Worm (Caenorhabditis elegans): ENCODE data around the gene R08A2.2.

DNA sequence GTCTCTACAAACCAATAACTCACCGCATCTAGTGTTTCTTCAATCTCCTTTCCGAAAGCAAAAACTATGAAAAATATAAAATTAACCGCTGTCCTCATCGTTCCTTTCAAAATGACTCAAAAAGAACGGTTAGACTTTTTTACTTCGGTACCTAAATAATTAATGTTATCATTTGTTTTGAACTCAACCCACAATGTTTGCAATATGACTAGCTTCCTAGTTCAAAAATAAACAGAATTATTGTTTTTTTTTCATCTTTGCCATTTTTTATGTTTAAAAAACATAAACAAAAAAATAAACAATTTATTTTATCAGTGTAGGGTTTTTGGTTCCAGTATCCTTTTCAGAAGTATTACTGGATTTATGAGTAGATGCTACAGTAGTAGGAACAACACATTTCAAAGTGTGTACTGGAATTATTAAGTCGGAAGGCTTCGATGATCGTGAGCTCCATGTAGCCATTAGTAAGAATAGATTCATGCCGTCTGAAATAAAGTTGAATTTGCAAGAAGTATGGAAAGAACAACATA, 33.2 kb upstream of the R08A2.2 start, which contains the start of the genes lipl-8 and Y50E8A.22:
- no peak for TF ChIP-seq nhr-77 (tag; optimal IDR thresholded peaks at IDR 0.05)
- no peak for TF ChIP-seq fos-1 (tag; optimal IDR thresholded peaks at IDR 0.05)
- no peak for TF ChIP-seq egl-27 (tag; optimal IDR thresholded peaks at IDR 0.05)
- no peak for TF ChIP-seq lin-15B (tag; optimal IDR thresholded peaks at IDR 0.05)
- TF ChIP-seq nhr-28 (tag; optimal IDR thresholded peaks at IDR 0.05) = no peak
- TF ChIP-seq nhr-237 (tag; optimal IDR thresholded peaks at IDR 0.05) = no peak
- TF ChIP-seq ztf-11 (tag; optimal IDR thresholded peaks at IDR 0.05) = no peak
- TF ChIP-seq pha-4 (tag; optimal IDR thresholded peaks at IDR 0.05) = no peak
- TF ChIP-seq ama-1 (optimal IDR thresholded peaks at IDR 0.05) = no peak
- TF ChIP-seq ztf-4 (tag; optimal IDR thresholded peaks at IDR 0.05) = no peak
